Fruit fly (Drosophila melanogaster): ENCODE data around the gene CG4849.

dm6 chr3R:27947682-27948245 is 15.5 kb upstream of the CG4849 start, which contains the start of gene mfrn:
- TF ChIP-seq Sin3A (optimal IDR thresholded peaks at IDR 0.05) (no peak), insv (optimal IDR thresholded peaks at IDR 0.05) (no peak), psq (optimal IDR thresholded peaks at IDR 0.05) (no peak), Myc (optimal IDR thresholded peaks at IDR 0.05) (no peak), h (optimal IDR thresholded peaks at IDR 0.05) (no peak), ttk (optimal IDR thresholded peaks at IDR 0.05) (no peak)

All from Kc167 (cell line).